Fruit fly (Drosophila melanogaster) whole organism: ENCODE data around the gene dyw.

Source experiments
- CG8478 ChIP-seq: fragments of >200 bp; optimal IDR thresholded peaks from 2 replicates; lab custom pipeline; 2018; ENCODE audit warnings: inconsistent platforms
- Dll ChIP-seq: fragments of >200 bp; optimal IDR thresholded peaks from 2 replicates; lab custom pipeline; 2017
- EcR ChIP-seq, 2 experiments: fragments of >200 bp; optimal IDR thresholded peaks; 2 replicates each; lab custom pipeline; 2017; ENCODE audit warnings: missing biosample characterization in 2 of 2, missing genetic modification characterization in 2 of 2, missing genetic modification reagents in 2 of 2
- pan ChIP-seq: fragments of >200 bp; optimal IDR thresholded peaks from 2 replicates; lab custom pipeline; 2017
- psq ChIP-seq: fragments of >200 bp; optimal IDR thresholded peaks from 2 replicates; lab custom pipeline; 2017
- usp ChIP-seq: fragments of >200 bp; optimal IDR thresholded peaks from 2 replicates; lab custom pipeline; 2017; ENCODE audit warnings: missing biosample characterization, missing genetic modification characterization, mixed read lengths

dyw gene

dm6 chrX:2677024-2677589 is 16.6 kb downstream of the dyw start:
- TF ChIP-seq psq (lab: Kevin White, UChicago) = no peak
- no peak for TF ChIP-seq Dll (lab: Kevin White, UChicago)
- TF ChIP-seq EcR (GFP tag; optimal IDR thresholded peaks at IDR 0.05; lab: Kevin White, UChicago) = no peak
- no peak for TF ChIP-seq usp
- no peak for TF ChIP-seq pan (lab: Kevin White, UChicago)
- TF ChIP-seq CG8478 (lab: Kevin White, UChicago) = no peak

dm6 chrX:2663416-2663815 is 30.3 kb downstream of the dyw start:
- TF ChIP-seq Dll (lab: Kevin White, UChicago) (no peak), psq (lab: Kevin White, UChicago) (no peak), CG8478 (lab: Kevin White, UChicago) (no peak)

dm6 chrX:2662540-2663133 is 31.0 kb downstream of the dyw start:
- no peak for TF ChIP-seq CG8478 (lab: Kevin White, UChicago)
- no peak for TF ChIP-seq EcR (GFP tag; optimal IDR thresholded peaks at IDR 0.05; lab: Kevin White, UChicago)
- TF ChIP-seq pan (lab: Kevin White, UChicago) = no peak

dm6 chrX:2661758-2662157 is 31.9 kb downstream of the dyw start:
- TF ChIP-seq psq (lab: Kevin White, UChicago) (no peak), Dll (lab: Kevin White, UChicago) (no peak), pan (lab: Kevin White, UChicago) (no peak), usp (no peak), CG8478 (lab: Kevin White, UChicago) (no peak), EcR (GFP tag; optimal IDR thresholded peaks at IDR 0.05; lab: Kevin White, UChicago) (no peak)

dm6 chrX:2659430-2660075 is 34.1 kb downstream of the dyw start:
- TF ChIP-seq psq (lab: Kevin White, UChicago) = no peak
- no peak for TF ChIP-seq usp
- TF ChIP-seq pan (lab: Kevin White, UChicago) = no peak
- TF ChIP-seq Dll (lab: Kevin White, UChicago) = no peak
- TF ChIP-seq CG8478 (lab: Kevin White, UChicago) = no peak
- TF ChIP-seq EcR (GFP tag; optimal IDR thresholded peaks at IDR 0.05; lab: Kevin White, UChicago) = no peak

DNA sequence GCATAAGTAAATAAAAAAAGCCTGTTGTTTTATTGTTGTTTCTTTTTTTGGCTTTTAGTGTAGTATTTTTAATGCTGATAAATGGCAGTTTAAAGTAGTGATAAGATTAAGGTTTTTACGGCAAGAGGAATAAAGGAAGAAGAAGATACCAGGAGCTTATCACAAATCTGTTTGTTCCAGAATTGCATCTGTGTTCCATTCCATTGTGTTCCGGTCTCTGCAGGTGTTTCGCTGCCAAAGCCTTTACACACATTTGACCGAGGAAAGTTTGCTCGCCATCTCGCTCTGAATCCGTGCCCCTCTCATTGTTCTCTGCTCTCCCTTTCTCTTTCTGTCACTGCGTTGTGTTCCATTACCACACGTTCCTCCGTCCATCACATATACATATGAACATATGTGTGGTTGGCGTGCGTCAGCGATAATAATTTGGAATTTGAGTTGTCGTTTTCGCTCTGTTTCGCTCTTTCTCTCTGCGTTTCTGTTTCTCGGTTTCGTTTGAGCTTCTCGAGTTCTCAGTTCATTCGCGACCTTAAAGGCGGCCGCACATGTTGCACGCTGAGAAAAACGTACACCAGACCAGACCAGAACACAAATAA is 35.3 kb downstream of the dyw start:
- TF ChIP-seq CG8478 (lab: Kevin White, UChicago) (no peak), psq (lab: Kevin White, UChicago) (no peak), EcR (GFP tag; optimal IDR thresholded peaks at IDR 0.05; lab: Kevin White, UChicago) (no peak), usp (no peak), Dll (lab: Kevin White, UChicago) (no peak), pan (lab: Kevin White, UChicago) (no peak)

dm6 chrX:2657220-2657619 is 36.5 kb downstream of the dyw start:
- no peak for TF ChIP-seq EcR (GFP tag; optimal IDR thresholded peaks at IDR 0.05; lab: Kevin White, UChicago)
- TF ChIP-seq psq (lab: Kevin White, UChicago) = no peak
- no peak for TF ChIP-seq Dll (lab: Kevin White, UChicago)
- TF ChIP-seq usp = no peak
- TF ChIP-seq pan (lab: Kevin White, UChicago) = no peak
- TF ChIP-seq CG8478 (lab: Kevin White, UChicago) = no peak

DNA sequence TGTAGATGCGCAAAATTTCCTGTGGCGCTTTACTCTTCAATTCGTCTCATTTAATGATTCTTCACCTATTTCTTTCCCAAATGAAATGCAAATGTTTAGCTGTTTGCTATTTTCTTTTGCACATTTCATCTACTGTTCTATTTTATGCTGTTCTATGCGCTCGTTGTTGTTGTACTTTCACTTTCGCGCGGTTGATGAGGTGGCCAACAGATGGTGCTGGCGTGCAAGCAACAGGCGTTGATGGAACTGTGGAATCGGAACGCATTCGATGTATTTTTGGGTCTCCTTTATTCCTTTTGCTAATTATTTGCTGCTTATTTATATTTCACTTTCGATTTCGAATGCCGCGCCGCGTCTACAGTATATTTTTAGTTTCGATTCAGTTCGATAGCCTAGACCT is 37.7 kb downstream of the dyw start:
- TF ChIP-seq pan (lab: Kevin White, UChicago) = no peak
- TF ChIP-seq Dll (lab: Kevin White, UChicago) = no peak
- no peak for TF ChIP-seq usp
- no peak for TF ChIP-seq CG8478 (lab: Kevin White, UChicago)
- no peak for TF ChIP-seq psq (lab: Kevin White, UChicago)
- no peak for TF ChIP-seq EcR (GFP tag; optimal IDR thresholded peaks at IDR 0.05; lab: Kevin White, UChicago)

DNA sequence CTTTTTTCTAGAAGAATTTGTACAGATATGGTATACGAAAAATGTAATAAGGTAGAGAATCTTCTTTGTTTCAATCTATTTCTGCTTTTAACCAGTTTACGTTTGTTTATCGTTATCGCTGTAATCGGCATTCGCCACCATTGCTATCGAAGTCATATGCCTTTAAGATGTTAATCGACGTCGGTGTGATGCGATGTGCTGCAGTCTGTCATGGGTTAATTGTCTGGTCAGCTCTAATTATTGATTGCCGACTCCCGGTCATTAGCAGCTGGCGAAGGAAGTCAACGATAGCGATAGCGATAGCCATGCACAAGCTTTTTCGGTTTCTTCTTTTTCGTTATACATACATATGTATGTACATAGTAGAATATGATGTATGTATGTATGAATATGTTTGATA is 38.2 kb downstream of the dyw start:
- no peak for TF ChIP-seq Dll (lab: Kevin White, UChicago)

DNA sequence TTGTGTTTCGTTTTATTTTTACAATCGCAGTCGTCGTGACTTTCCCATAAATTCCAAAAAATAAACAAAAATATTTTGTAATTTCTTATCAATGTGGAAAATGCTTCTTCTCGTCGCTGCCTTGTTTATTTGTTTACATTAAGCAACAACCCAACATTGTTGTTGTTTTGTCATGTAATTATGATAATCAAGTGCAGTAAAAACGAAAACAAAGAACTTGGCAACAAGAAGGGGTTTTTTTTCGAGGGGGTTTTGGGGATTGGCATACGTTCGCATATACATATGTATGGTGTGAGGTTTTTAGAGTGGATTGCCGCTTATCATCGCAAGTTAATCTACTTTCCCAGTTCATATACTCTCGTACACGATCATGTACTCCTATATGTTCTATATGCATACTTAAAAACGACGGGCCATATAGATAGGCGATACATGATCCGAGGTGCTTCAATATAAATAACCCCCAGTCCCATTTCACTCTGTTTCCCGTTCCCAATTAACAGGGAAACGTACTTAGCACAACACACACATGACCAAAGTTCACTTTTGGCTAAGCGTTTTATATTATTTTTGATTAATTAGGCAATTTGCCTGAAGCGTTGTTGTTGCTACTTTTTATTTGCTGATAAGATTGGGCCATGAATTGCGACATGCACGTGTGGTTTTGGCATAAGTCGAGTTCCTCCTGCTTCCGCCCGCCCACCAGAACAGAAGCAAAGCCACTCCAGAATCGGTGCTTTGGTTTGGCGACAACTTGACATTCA is 40.0 kb downstream of the dyw start:
- TF ChIP-seq EcR (GFP tag; optimal IDR thresholded peaks at IDR 0.05; lab: Kevin White, UChicago) (no peak), pan (lab: Kevin White, UChicago) (no peak), CG8478 (lab: Kevin White, UChicago) (no peak), Dll (lab: Kevin White, UChicago) (no peak), usp (no peak), psq (lab: Kevin White, UChicago) (no peak)

DNA sequence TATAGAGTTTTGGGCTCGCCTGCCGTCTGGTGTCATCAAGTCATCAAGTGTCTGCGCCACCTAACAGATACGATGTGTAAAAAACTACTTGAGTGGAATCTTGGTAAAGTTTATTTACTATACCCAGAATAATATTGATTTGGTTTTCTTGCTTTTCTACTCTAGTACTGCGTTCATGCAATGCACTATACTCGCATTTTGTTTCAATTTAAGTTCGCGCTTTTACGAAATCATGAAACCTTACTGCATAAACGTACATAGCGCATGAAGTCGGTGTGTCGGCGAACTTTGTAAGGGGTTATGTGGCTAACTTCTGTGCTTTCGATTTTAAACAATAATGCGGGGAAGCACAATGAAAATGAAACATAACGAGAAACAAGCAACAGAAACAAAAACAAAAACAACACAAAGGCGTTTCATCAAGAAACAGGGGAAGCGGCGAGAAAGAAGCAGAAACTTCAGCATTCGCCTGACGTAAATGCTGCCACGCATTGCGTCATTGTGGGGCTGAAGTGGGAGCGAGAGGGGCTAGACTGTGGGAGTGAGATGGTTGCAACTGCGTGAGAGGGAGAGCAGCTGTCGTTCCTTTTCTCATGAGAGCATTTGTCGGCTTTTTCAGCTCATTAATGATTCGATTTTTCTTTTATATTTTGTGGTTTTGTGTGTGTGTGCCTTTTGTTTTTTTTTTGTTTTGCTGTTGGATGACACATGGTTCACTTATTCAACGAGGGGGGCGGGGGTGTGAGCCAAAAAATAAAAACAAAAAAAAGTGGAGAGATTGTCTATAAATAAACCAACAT is 41.4 kb downstream of the dyw start:
- TF ChIP-seq Dll (lab: Kevin White, UChicago) (peak; percentile 7), usp (no peak)
